Worm (Caenorhabditis elegans) whole organism, young adult: ENCODE results near the gene mdt-10.

Source experiments
- B0261.1 ChIP-seq: sonication (generic microtip); optimal IDR thresholded peaks from 2 replicates; lab custom pipeline; 2016; ENCODE audit warnings: mild to moderate bottlenecking, missing genetic modification characterization, moderate library complexity, missing compliant biosample characterization
- F33H1.4 ChIP-seq: fragments of 200-800 bp; sonication (Bioruptor generic); IDR thresholded peaks from 2 replicates; pipeline ENCODE4 v1.3.6; 2022; ENCODE audit warnings: missing genetic modification reagents, missing genetic modification characterization, missing compliant biosample characterization
- F37B4.10 ChIP-seq: fragments of 200-800 bp; sonication (Bioruptor generic); IDR thresholded peaks from 2 replicates; pipeline ENCODE4 v1.3.6; 2022; ENCODE audit warnings: missing genetic modification characterization, missing compliant biosample characterization
- F57A8.1 ChIP-seq: fragments of 200-800 bp; sonication (Bioruptor generic); optimal IDR thresholded peaks from 2 replicates; lab custom pipeline; 2018; ENCODE audit warnings: mild to moderate bottlenecking, missing genetic modification characterization, moderate library complexity, missing compliant biosample characterization
- F57C9.4 ChIP-seq: sonication (generic microtip); optimal IDR thresholded peaks from 2 replicates; lab custom pipeline; 2017; ENCODE audit warnings: mild to moderate bottlenecking, missing genetic modification characterization, missing compliant biosample characterization
- K11D2.4 ChIP-seq: fragments of 200-800 bp; sonication (Bioruptor generic); IDR thresholded peaks from 2 replicates; pipeline ENCODE4 v1.3.6; 2022; ENCODE audit warnings: missing genetic modification reagents, missing genetic modification characterization, missing compliant biosample characterization
- K12H6.12 ChIP-seq: fragments of 200-800 bp; sonication (Bioruptor generic); optimal IDR thresholded peaks from 2 replicates; lab custom pipeline; 2018; ENCODE audit warnings: mild to moderate bottlenecking, missing genetic modification characterization, missing compliant biosample characterization
- Y56A3A.18 ChIP-seq: fragments of 200-800 bp; sonication (Bioruptor generic); IDR thresholded peaks from 2 replicates; pipeline ENCODE4 v1.3.6; 2022; ENCODE audit warnings: missing genetic modification reagents, missing genetic modification characterization, missing compliant biosample characterization
- Y67H2A.10 ChIP-seq: fragments of 200-800 bp; sonication (Bioruptor generic); conservative IDR thresholded peaks from 2 replicates; pipeline ENCODE4 v1.3.6; 2022; ENCODE audit warnings: missing genetic modification reagents, missing genetic modification characterization, missing compliant biosample characterization
- Y79H2A.3 ChIP-seq: fragments of 200-800 bp; sonication (Bioruptor generic); conservative IDR thresholded peaks from 2 replicates; pipeline ENCODE4 v1.3.6; 2022; ENCODE audit warnings: missing genetic modification reagents, missing genetic modification characterization, missing compliant biosample characterization
- ZK185.1 ChIP-seq: sonication (generic microtip); optimal IDR thresholded peaks from 2 replicates; lab custom pipeline; 2016; ENCODE audit warnings: mild to moderate bottlenecking, missing genetic modification characterization, missing compliant biosample characterization; ENCODE audit not compliant: poor library complexity, severe bottlenecking
- akir-1 ChIP-seq: fragments of 200-800 bp; sonication (Bioruptor generic); optimal IDR thresholded peaks from 2 replicates; lab custom pipeline; 2018; ENCODE audit warnings: mild to moderate bottlenecking, missing genetic modification characterization, moderate library complexity, missing compliant biosample characterization
- ccch-3 ChIP-seq: fragments of 200-800 bp; sonication (Bioruptor generic); optimal IDR thresholded peaks from 2 replicates; lab custom pipeline; 2018; ENCODE audit warnings: mild to moderate bottlenecking, missing genetic modification characterization, missing compliant biosample characterization
- dpl-1 ChIP-seq: fragments of 150-350 bp; optimal IDR thresholded peaks from 2 replicates; lab custom pipeline; 2014; ENCODE audit warnings: missing biosample characterization, missing genetic modification reagents, missing genetic modification characterization
- egrh-3 ChIP-seq: fragments of 200-800 bp; sonication (Bioruptor generic); IDR thresholded peaks from 2 replicates; pipeline ENCODE4 v1.3.6; 2022; ENCODE audit warnings: missing genetic modification reagents, missing genetic modification characterization, missing compliant biosample characterization
- ekl-4 ChIP-seq: fragments of 200-800 bp; sonication (Bioruptor generic); IDR thresholded peaks from 2 replicates; pipeline ENCODE4 v1.3.6; 2022; ENCODE audit warnings: missing genetic modification reagents, missing genetic modification characterization, missing compliant biosample characterization
- hlh-26 ChIP-seq: fragments of 200-800 bp; sonication (Bioruptor generic); conservative IDR thresholded peaks from 2 replicates; pipeline ENCODE4 v1.3.6; 2022; ENCODE audit warnings: missing genetic modification reagents, missing genetic modification characterization, missing compliant biosample characterization
- hrde-1 ChIP-seq: sonication (generic microtip); optimal IDR thresholded peaks from 2 replicates; lab custom pipeline; 2016; ENCODE audit warnings: missing genetic modification characterization, mild to moderate bottlenecking, missing compliant biosample characterization, moderate library complexity, missing genotype, missing genetic modification reagents, borderline replicate concordance
- lsl-1 ChIP-seq: fragments of 200-800 bp; sonication (Bioruptor generic); optimal IDR thresholded peaks from 2 replicates; lab custom pipeline; 2018; ENCODE audit warnings: mild to moderate bottlenecking, missing genetic modification characterization, moderate library complexity, missing compliant biosample characterization
- lsy-27 ChIP-seq: sonication (generic microtip); optimal IDR thresholded peaks from 2 replicates; lab custom pipeline; 2017; ENCODE audit warnings: missing genetic modification characterization, mild to moderate bottlenecking, missing compliant biosample characterization, antibody characterized with exemption, missing genotype, borderline replicate concordance; ENCODE audit not compliant: insufficient read depth
- madf-6 ChIP-seq: fragments of 200-800 bp; sonication (Bioruptor generic); IDR thresholded peaks from 2 replicates; pipeline ENCODE4 v1.3.6; 2022; ENCODE audit warnings: missing genetic modification reagents, missing genetic modification characterization, missing compliant biosample characterization
- mcd-1 ChIP-seq: fragments of 200-800 bp; sonication (Bioruptor generic); IDR thresholded peaks from 2 replicates; pipeline ENCODE4 v1.3.6; 2022; ENCODE audit warnings: missing genetic modification reagents, missing genetic modification characterization, missing compliant biosample characterization
- mxl-1 ChIP-seq: sonication (generic microtip); optimal IDR thresholded peaks from 2 replicates; lab custom pipeline; 2016; ENCODE audit warnings: missing genetic modification characterization, missing compliant biosample characterization
- nhr-80 ChIP-seq: sonication (generic microtip); optimal IDR thresholded peaks from 2 replicates; lab custom pipeline; 2016; ENCODE audit warnings: missing genetic modification characterization, missing compliant biosample characterization
- nhr-90 ChIP-seq: sonication (generic microtip); optimal IDR thresholded peaks from 2 replicates; lab custom pipeline; 2016; ENCODE audit warnings: missing genotype, mild to moderate bottlenecking, missing genetic modification characterization, missing compliant biosample characterization
- sdz-38 ChIP-seq: sonication (generic microtip); optimal IDR thresholded peaks from 2 replicates; lab custom pipeline; 2016; ENCODE audit warnings: missing genotype, missing genetic modification characterization, missing compliant biosample characterization
- snpc-1.3 ChIP-seq: sonication (generic microtip); optimal IDR thresholded peaks from 2 replicates; lab custom pipeline; 2017; ENCODE audit warnings: missing genetic modification characterization, mild to moderate bottlenecking, missing compliant biosample characterization, antibody characterized with exemption, moderate library complexity, missing genotype, missing genetic modification reagents; ENCODE audit not compliant: insufficient read depth
- snpc-4 ChIP-seq, 5 experiments: fragments of 150-350 bp in 1 of 5; sonication (generic microtip) in 4 of 5; optimal IDR thresholded peaks; 2 replicates each; lab custom pipeline; 2014 to 2018; ENCODE audit warnings: missing genetic modification characterization in 5 of 5, missing biosample characterization in 3 of 5, antibody characterized with exemption in 2 of 5, mild to moderate bottlenecking in 2 of 5, missing compliant biosample characterization in 2 of 5, missing genotype in 2 of 5, moderate library complexity in 2 of 5, missing genetic modification reagents in 1 of 5
- tbp1 ChIP-seq: fragments of 200-800 bp; sonication (Bioruptor generic); optimal IDR thresholded peaks from 2 replicates; lab custom pipeline; 2018; ENCODE audit warnings: mild to moderate bottlenecking, missing genetic modification characterization, missing compliant biosample characterization
- xnd-1 ChIP-seq: sonication (generic microtip); optimal IDR thresholded peaks from 2 replicates; lab custom pipeline; 2016; ENCODE audit warnings: missing genotype, missing genetic modification reagents, missing genetic modification characterization, missing compliant biosample characterization
- ztf-22 ChIP-seq: fragments of 200-800 bp; sonication (Bioruptor generic); optimal IDR thresholded peaks from 2 replicates; lab custom pipeline; 2018; ENCODE audit warnings: mild to moderate bottlenecking, missing genetic modification characterization, moderate library complexity, missing compliant biosample characterization
- ztf-26 ChIP-seq: sonication (generic microtip); optimal IDR thresholded peaks from 2 replicates; lab custom pipeline; 2017; ENCODE audit warnings: missing genetic modification characterization, missing compliant biosample characterization
- ztf-28 ChIP-seq: fragments of 200-800 bp; sonication (Bioruptor generic); IDR thresholded peaks from 2 replicates; pipeline ENCODE4 v1.3.6; 2022; ENCODE audit warnings: missing genetic modification reagents, missing genetic modification characterization, missing compliant biosample characterization
- ztf-3 ChIP-seq: fragments of 200-800 bp; sonication (Bioruptor generic); optimal IDR thresholded peaks from 2 replicates; lab custom pipeline; 2018; ENCODE audit warnings: mild to moderate bottlenecking, missing genetic modification characterization, missing compliant biosample characterization

mdt-10 gene

DNA sequence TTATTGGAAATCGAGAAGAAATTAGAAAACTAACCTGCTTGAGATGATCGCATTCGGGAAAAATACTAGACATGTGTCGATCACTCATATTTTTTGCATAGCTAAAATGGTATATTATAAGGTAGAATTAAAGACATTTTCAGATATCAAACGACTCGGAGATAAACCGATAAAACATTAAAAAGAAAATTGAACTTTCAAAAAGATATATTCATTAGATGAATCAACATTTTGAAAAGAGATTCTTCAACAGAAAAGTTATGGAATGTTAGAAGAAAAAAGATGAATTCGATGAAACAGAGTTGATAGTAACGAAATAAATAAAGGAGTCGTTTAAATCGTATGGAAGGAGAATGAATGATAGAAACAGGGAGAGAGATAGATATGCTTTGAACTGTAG lies 777 bp upstream of the mdt-10 start, which contains the start of gene mdmh-35:
mdmh-35 (minus strand) TSS at position 101 of the 400 bp plus-strand sequence.
- no peak for TF ChIP-seq ccch-3 (GFP tag; lab: Kevin White, UChicago)
- no peak for TF ChIP-seq akir-1 (GFP tag; lab: Kevin White, UChicago)
- TF ChIP-seq mcd-1 (GFP tag; lab: Robert Waterston, UW): no peak
- no peak for TF ChIP-seq dpl-1
- no peak for TF ChIP-seq F57A8.1 (GFP tag; lab: Kevin White, UChicago)
- no peak for TF ChIP-seq B0261.1 (tag; lab: Kevin White, UChicago)
- TF ChIP-seq ztf-22 (GFP tag; lab: Kevin White, UChicago): no peak
- no peak for TF ChIP-seq F33H1.4 (GFP tag; lab: Robert Waterston, UW)
- TF ChIP-seq K11D2.4 (GFP tag; lab: Robert Waterston, UW): no peak
- TF ChIP-seq Y79H2A.3: no peak
- TF ChIP-seq F57C9.4 (tag; lab: Kevin White, UChicago): no peak
- TF ChIP-seq ztf-3 (GFP tag; lab: Kevin White, UChicago): no peak
- TF ChIP-seq snpc-4 (GFP tag; optimal IDR thresholded peaks at IDR 0.05; lab: Kevin White, UChicago): no peak
- no peak for TF ChIP-seq snpc-4 (tag; optimal IDR thresholded peaks at IDR 0.05; lab: Kevin White, UChicago)
- no peak for TF ChIP-seq ekl-4
- no peak for TF ChIP-seq tbp1 (GFP tag; lab: Kevin White, UChicago)
- TF ChIP-seq, all 124 proteins: peak for 0

DNA sequence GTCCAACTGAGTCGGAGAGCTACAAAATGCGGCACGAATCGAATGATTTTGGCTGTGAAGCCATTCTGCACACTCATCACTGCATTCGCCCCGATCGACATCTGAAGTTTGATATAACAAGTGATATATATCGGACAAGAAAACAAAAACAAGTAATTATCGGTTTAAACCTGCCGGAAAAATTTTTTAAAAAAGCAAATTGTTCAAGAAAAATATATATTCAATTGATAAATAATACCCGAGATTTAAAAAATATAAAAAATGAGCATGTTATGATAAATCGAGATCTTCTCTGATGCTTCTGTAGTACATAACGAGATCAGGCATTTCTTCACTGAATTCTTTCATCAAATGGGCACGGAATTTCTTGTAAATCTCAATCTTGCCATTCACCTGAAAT lies 1.2 kb downstream of the mdt-10 start, which contains the start of gene T09A5.5:
T09A5.5 (minus strand) TSS at position 101 of the 400 bp plus-strand sequence.
- TF ChIP-seq Y56A3A.18 (GFP tag; lab: Robert Waterston, UW): no peak
- no peak for TF ChIP-seq snpc-1.3 (tag; lab: Kevin White, UChicago)
- no peak for TF ChIP-seq xnd-1
- TF ChIP-seq lsy-27 (tag; lab: Kevin White, UChicago): no peak
- no peak for TF ChIP-seq hrde-1 (tag; lab: Kevin White, UChicago)
- TF ChIP-seq madf-6 (GFP tag; lab: Robert Waterston, UW): peak; percentile 32; the same call in 1 of the 2 replicates

DNA sequence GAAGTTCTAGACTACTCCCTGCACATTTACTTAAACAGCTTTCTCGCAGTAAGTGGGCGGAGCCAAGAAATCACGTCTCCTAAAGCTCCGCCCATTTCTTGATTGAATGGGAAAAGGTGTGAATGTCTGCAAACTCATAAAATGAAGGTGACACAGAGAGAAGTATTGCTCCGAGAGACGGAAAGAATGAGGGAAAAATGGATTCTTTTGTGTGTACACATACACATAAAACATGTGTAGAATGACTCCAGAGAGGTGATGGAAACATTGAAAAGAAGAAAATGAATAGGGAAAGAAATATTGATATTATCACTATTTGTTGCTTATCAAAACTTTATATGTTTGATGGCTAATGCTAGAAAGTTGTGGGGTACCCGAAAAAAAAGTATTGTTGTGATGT lies 3.4 kb downstream of the mdt-10 start:
- TF ChIP-seq ztf-26 (tag; lab: Kevin White, UChicago) (no peak), egrh-3 (no peak), hlh-26 (GFP tag; lab: Robert Waterston, UW) (no peak), Y67H2A.10 (GFP tag; lab: Robert Waterston, UW) (no peak), mxl-1 (no peak), nhr-80 (peak; percentile 36)

DNA sequence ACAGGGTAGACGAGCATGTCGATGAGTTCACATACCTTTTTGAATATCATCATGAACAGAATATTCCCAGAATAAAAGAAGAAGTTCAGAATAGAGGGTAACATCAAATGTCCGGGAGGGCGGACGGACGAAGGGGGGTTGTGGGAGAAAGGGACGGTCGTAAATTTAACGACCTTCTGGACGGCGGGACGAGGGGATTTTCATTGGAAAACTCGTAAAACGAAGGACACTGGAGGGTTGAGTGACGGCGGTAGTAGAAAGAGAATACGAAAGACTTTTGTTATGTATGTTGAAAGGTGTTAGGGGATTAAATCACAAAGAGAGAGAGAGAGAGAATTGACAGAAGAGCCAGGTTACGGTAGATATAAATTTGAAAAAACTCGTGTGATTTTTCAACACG lies 4.3 kb downstream of the mdt-10 start:
- TF ChIP-seq ZK185.1 (tag; lab: Kevin White, UChicago): no peak
- TF ChIP-seq ztf-28 (GFP tag; lab: Robert Waterston, UW): no peak
- no peak for TF ChIP-seq K12H6.12 (tag; lab: Kevin White, UChicago)
- TF ChIP-seq F37B4.10 (GFP tag; lab: Robert Waterston, UW): no peak
- TF ChIP-seq ekl-4: no peak
- TF ChIP-seq hlh-26 (GFP tag; lab: Robert Waterston, UW): no peak
- TF ChIP-seq nhr-90 (tag; lab: Kevin White, UChicago): no peak
- no peak for TF ChIP-seq lsl-1 (GFP tag; lab: Kevin White, UChicago)
- TF ChIP-seq sdz-38 (tag; lab: Kevin White, UChicago): no peak
